Fruit fly (Drosophila melanogaster) whole organism, embryonic: ENCODE results near the gene CG12560.

Source experiments
- Asciz ChIP-seq: fragments of 200-800 bp; sonication (Bioruptor generic); optimal IDR thresholded peaks from 2 replicates; lab custom pipeline; 2017; ENCODE audit warnings: missing biosample characterization, mild to moderate bottlenecking, missing genetic modification characterization, missing genetic modification reagents
- Bgb ChIP-seq: fragments of 200-800 bp; sonication (Bioruptor generic); IDR thresholded peaks from 2 replicates; pipeline ENCODE4 v1.3.6; 2022; ENCODE audit warnings: missing biosample characterization, missing genetic modification characterization; ENCODE audit not compliant: partially characterized antibody
- BtbVII ChIP-seq: fragments of 200-800 bp; sonication (Bioruptor generic); optimal IDR thresholded peaks from 3 replicates; lab custom pipeline; 2017; ENCODE audit warnings: missing biosample characterization, mild to moderate bottlenecking, missing genetic modification characterization
- CG10209 ChIP-seq: fragments of 200-800 bp; sonication (Bioruptor generic); optimal IDR thresholded peaks from 3 replicates; lab custom pipeline; 2017; ENCODE audit warnings: missing biosample characterization, mild to moderate bottlenecking, missing genetic modification characterization, missing genetic modification reagents
- CG10267 ChIP-seq: fragments of 200-800 bp; sonication (Bioruptor generic); optimal IDR thresholded peaks from 2 replicates; lab custom pipeline; 2018; ENCODE audit warnings: missing biosample characterization, mild to moderate bottlenecking, missing genetic modification characterization, moderate library complexity
- CG12299 ChIP-seq: fragments of 200-800 bp; sonication (Bioruptor generic); optimal IDR thresholded peaks from 2 replicates; lab custom pipeline; 2018; ENCODE audit warnings: missing biosample characterization, mild to moderate bottlenecking, missing genetic modification characterization
- CG1233 ChIP-seq: fragments of 200-800 bp; sonication (Bioruptor generic); optimal IDR thresholded peaks from 4 replicates; lab custom pipeline; 2018; ENCODE audit warnings: missing biosample characterization, mild to moderate bottlenecking, missing genetic modification characterization
- CG12744 ChIP-seq: fragments of 200-800 bp; sonication (Bioruptor generic); optimal IDR thresholded peaks from 2 replicates; lab custom pipeline; 2016; ENCODE audit warnings: missing biosample characterization, missing genetic modification characterization
- CG12769 ChIP-seq: fragments of 200-800 bp; sonication (Bioruptor generic); optimal IDR thresholded peaks from 2 replicates; lab custom pipeline; 2019; ENCODE audit warnings: missing biosample characterization, mild to moderate bottlenecking, missing genetic modification characterization, moderate library complexity
- CG4282 ChIP-seq: fragments of 200-800 bp; sonication (Bioruptor generic); optimal IDR thresholded peaks from 2 replicates; lab custom pipeline; 2016; ENCODE audit warnings: missing biosample characterization, missing genetic modification characterization
- CG5245 ChIP-seq: fragments of 200-800 bp; sonication (Bioruptor generic); optimal IDR thresholded peaks from 3 replicates; lab custom pipeline; 2016; ENCODE audit warnings: missing biosample characterization, missing genetic modification characterization
- CG8089 ChIP-seq: fragments of 200-800 bp; sonication (Bioruptor generic); optimal IDR thresholded peaks from 3 replicates; lab custom pipeline; 2016; ENCODE audit warnings: missing biosample characterization, missing genetic modification characterization
- CG9437 ChIP-seq: fragments of 200-800 bp; sonication (Bioruptor generic); optimal IDR thresholded peaks from 2 replicates; lab custom pipeline; 2018; ENCODE audit warnings: missing biosample characterization, mild to moderate bottlenecking, missing genetic modification characterization
- CG9797 ChIP-seq: fragments of 200-800 bp; sonication (Bioruptor generic); optimal IDR thresholded peaks from 3 replicates; lab custom pipeline; 2018; ENCODE audit warnings: missing biosample characterization, mild to moderate bottlenecking, missing genetic modification characterization
- CG9932 ChIP-seq: fragments of 200-800 bp; sonication (Bioruptor generic); IDR thresholded peaks from 2 replicates; pipeline ENCODE4 v1.3.6; 2022; ENCODE audit warnings: missing biosample characterization, missing genetic modification characterization
- CkIIα-i1 ChIP-seq: fragments of 200-800 bp; sonication (Bioruptor generic); IDR thresholded peaks from 2 replicates; pipeline ENCODE4 v1.3.6; 2022; ENCODE audit warnings: missing biosample characterization, missing genetic modification characterization
- Dip3 ChIP-seq: fragments of 200-800 bp; sonication (Bioruptor generic); optimal IDR thresholded peaks from 3 replicates; lab custom pipeline; 2016; ENCODE audit warnings: missing biosample characterization, missing genetic modification characterization
- Dp ChIP-seq: fragments of 200-800 bp; sonication (Bioruptor generic); optimal IDR thresholded peaks from 2 replicates; lab custom pipeline; 2018; ENCODE audit warnings: missing biosample characterization, mild to moderate bottlenecking, missing genetic modification characterization, moderate library complexity
- Eip74EF ChIP-seq, 2 experiments: fragments of 200-800 bp in 1 of 2; fragments of >200 bp in 1 of 2; sonication (Bioruptor generic) in 1 of 2; optimal IDR thresholded peaks; 2 replicates each; lab custom pipeline; 2017 to 2019; ENCODE audit warnings: missing biosample characterization in 2 of 2, missing genetic modification characterization in 2 of 2, mild to moderate bottlenecking in 1 of 2, moderate library complexity in 1 of 2
- Elba2 ChIP-seq: fragments of 200-800 bp; sonication (Bioruptor generic); optimal IDR thresholded peaks from 3 replicates; lab custom pipeline; 2016; ENCODE audit warnings: missing biosample characterization, missing genetic modification characterization
- HLH54F ChIP-seq: fragments of 200-800 bp; sonication (Bioruptor generic); optimal IDR thresholded peaks from 3 replicates; lab custom pipeline; 2016; ENCODE audit warnings: missing biosample characterization, missing genetic modification characterization
- Lhr ChIP-seq: fragments of 200-800 bp; sonication (Bioruptor generic); optimal IDR thresholded peaks from 3 replicates; lab custom pipeline; 2017; ENCODE audit warnings: mild to moderate bottlenecking, missing biosample characterization, missing genetic modification reagents, missing genetic modification characterization
- Lpt ChIP-seq: fragments of >200 bp; optimal IDR thresholded peaks from 2 replicates; lab custom pipeline; 2018; ENCODE audit warnings: missing biosample characterization, missing genetic modification characterization
- Meics ChIP-seq: fragments of 200-800 bp; sonication (Bioruptor generic); optimal IDR thresholded peaks from 2 replicates; lab custom pipeline; 2017; ENCODE audit warnings: missing biosample characterization, mild to moderate bottlenecking, missing genetic modification characterization
- NC2α ChIP-seq: fragments of 200-800 bp; sonication (Bioruptor generic); optimal IDR thresholded peaks from 2 replicates; lab custom pipeline; 2016; ENCODE audit warnings: missing biosample characterization, missing genetic modification characterization
- NC2β ChIP-seq: fragments of 200-800 bp; sonication (Bioruptor generic); optimal IDR thresholded peaks from 2 replicates; lab custom pipeline; 2016; ENCODE audit warnings: missing biosample characterization, missing genetic modification characterization
- Nf-YC ChIP-seq: fragments of 200-800 bp; optimal IDR thresholded peaks from 3 replicates; lab custom pipeline; 2019; ENCODE audit warnings: missing biosample characterization, mild to moderate bottlenecking, missing genetic modification characterization, moderate library complexity
- Oli ChIP-seq: fragments of 200-800 bp; sonication (Bioruptor generic); optimal IDR thresholded peaks from 2 replicates; lab custom pipeline; 2018; ENCODE audit warnings: missing biosample characterization, mild to moderate bottlenecking, missing genetic modification characterization, moderate library complexity
- PHDP ChIP-seq: fragments of 200-800 bp; sonication (Bioruptor generic); optimal IDR thresholded peaks from 3 replicates; lab custom pipeline; 2018; ENCODE audit warnings: missing biosample characterization, mild to moderate bottlenecking, missing genetic modification characterization, moderate library complexity
- Sox100B ChIP-seq: fragments of 200-800 bp; sonication (Bioruptor generic); optimal IDR thresholded peaks from 3 replicates; lab custom pipeline; 2018; ENCODE audit warnings: missing biosample characterization, mild to moderate bottlenecking, missing genetic modification characterization
- Sox102F ChIP-seq: fragments of 200-800 bp; sonication (Bioruptor generic); optimal IDR thresholded peaks from 2 replicates; lab custom pipeline; 2018; ENCODE audit warnings: missing biosample characterization, mild to moderate bottlenecking, missing genetic modification characterization, moderate library complexity
- Xrp1 ChIP-seq: fragments of 200-800 bp; sonication (Bioruptor generic); IDR thresholded peaks from 2 replicates; pipeline ENCODE4 v1.3.6; 2022; ENCODE audit warnings: missing biosample characterization, missing genetic modification characterization
- ase ChIP-seq: fragments of 200-800 bp; sonication (Bioruptor generic); IDR thresholded peaks from 3 replicates; pipeline ENCODE4 v1.3.6; 2022; ENCODE audit warnings: missing biosample characterization, missing genetic modification characterization
- bab2 ChIP-seq: fragments of 200-800 bp; sonication (Bioruptor generic); optimal IDR thresholded peaks from 2 replicates; lab custom pipeline; 2016; ENCODE audit warnings: missing biosample characterization, missing genetic modification characterization
- btn ChIP-seq: fragments of 200-800 bp; sonication (Bioruptor generic); optimal IDR thresholded peaks from 2 replicates; lab custom pipeline; 2016; ENCODE audit warnings: missing biosample characterization, missing genetic modification characterization
- cas ChIP-seq: fragments of 200-800 bp; sonication (Bioruptor generic); IDR thresholded peaks from 2 replicates; pipeline ENCODE4 v1.3.6; 2022; ENCODE audit warnings: missing biosample characterization, missing genetic modification characterization
- caup ChIP-seq: fragments of 200-800 bp; sonication (Bioruptor generic); optimal IDR thresholded peaks from 3 replicates; lab custom pipeline; 2017; ENCODE audit warnings: missing biosample characterization, mild to moderate bottlenecking, missing genetic modification characterization, moderate library complexity; ENCODE audit not compliant: severe bottlenecking
- ci ChIP-seq: fragments of 200-800 bp; sonication (Bioruptor generic); IDR thresholded peaks from 3 replicates; pipeline ENCODE4 v1.3.6; 2022; ENCODE audit warnings: missing biosample characterization, missing genetic modification characterization
- fd96Cb ChIP-seq: fragments of 200-800 bp; sonication (Bioruptor generic); optimal IDR thresholded peaks from 2 replicates; lab custom pipeline; 2018; ENCODE audit warnings: missing biosample characterization, mild to moderate bottlenecking, missing genetic modification characterization, moderate library complexity
- gfzf ChIP-seq: fragments of 200-800 bp; sonication (Bioruptor generic); optimal IDR thresholded peaks from 2 replicates; lab custom pipeline; 2016; ENCODE audit warnings: missing biosample characterization, mild to moderate bottlenecking, missing genetic modification characterization, moderate library complexity
- ham ChIP-seq: fragments of 200-800 bp; sonication (Bioruptor generic); IDR thresholded peaks from 2 replicates; pipeline ENCODE4 v1.3.6; 2022; ENCODE audit warnings: missing biosample characterization, missing genetic modification characterization
- luna ChIP-seq: fragments of 200-800 bp; sonication (Bioruptor generic); optimal IDR thresholded peaks from 2 replicates; lab custom pipeline; 2016; ENCODE audit warnings: missing biosample characterization, missing genetic modification characterization
- nom ChIP-seq: fragments of 200-800 bp; sonication (Bioruptor generic); optimal IDR thresholded peaks from 2 replicates; lab custom pipeline; 2017; ENCODE audit warnings: missing biosample characterization, missing genetic modification characterization, mild to moderate bottlenecking, moderate library complexity, missing genetic modification reagents
- onecut ChIP-seq: fragments of 200-800 bp; sonication (Bioruptor generic); IDR thresholded peaks from 2 replicates; pipeline ENCODE4 v1.3.6; 2022; ENCODE audit warnings: missing biosample characterization, missing genetic modification characterization
- pros ChIP-seq: fragments of 200-800 bp; sonication (Bioruptor generic); optimal IDR thresholded peaks from 3 replicates; lab custom pipeline; 2019; ENCODE audit warnings: missing biosample characterization, mild to moderate bottlenecking, missing genetic modification characterization, moderate library complexity
- rib ChIP-seq: fragments of 200-800 bp; sonication (Bioruptor generic); IDR thresholded peaks from 2 replicates; pipeline ENCODE4 v1.3.6; 2022; ENCODE audit warnings: missing biosample characterization, missing genetic modification characterization
- sob ChIP-seq: fragments of 200-800 bp; sonication (Bioruptor generic); IDR thresholded peaks from 2 replicates; pipeline ENCODE4 v1.3.6; 2022; ENCODE audit warnings: missing biosample characterization, missing genetic modification characterization
- tap ChIP-seq: fragments of 200-800 bp; optimal IDR thresholded peaks from 3 replicates; lab custom pipeline; 2019; ENCODE audit warnings: missing biosample characterization, mild to moderate bottlenecking, missing genetic modification characterization, moderate library complexity
- twi ChIP-seq: fragments of 200-800 bp; optimal IDR thresholded peaks from 2 replicates; lab custom pipeline; 2019; ENCODE audit warnings: missing biosample characterization, mild to moderate bottlenecking, missing genetic modification characterization, moderate library complexity
- wdn ChIP-seq: fragments of 200-800 bp; sonication (Bioruptor generic); IDR thresholded peaks from 2 replicates; pipeline ENCODE4 v1.3.6; 2022; ENCODE audit warnings: missing biosample characterization, missing genetic modification characterization
- zfh1 ChIP-seq: fragments of 200-800 bp; sonication (Bioruptor generic); IDR thresholded peaks from 3 replicates; pipeline ENCODE4 v1.3.6; 2022; ENCODE audit warnings: missing biosample characterization, missing genetic modification characterization

CG12560 gene

dm6 chr2L:7964611-7965010 lies 44.7 kb downstream of the CG12560 start (continued):
- peak; percentile 86 for TF ChIP-seq Oli (tag; lab: Kevin White, UChicago)
- peak; percentile 74 for TF ChIP-seq PHDP (tag; lab: Kevin White, UChicago)
- TF ChIP-seq NC2β (GFP tag; lab: Kevin White, UChicago) = peak; percentile 65
- TF ChIP-seq ham (GFP tag; lab: Robert Waterston, UW) = no peak
- TF ChIP-seq CG12299 (tag; lab: Kevin White, UChicago) = no peak
- TF ChIP-seq Xrp1 (GFP tag; lab: Robert Waterston, UW) = peak; percentile 85
- TF ChIP-seq CG5245 (GFP tag; lab: Kevin White, UChicago) = peak; percentile 53
- peak; percentile 60 for TF ChIP-seq CG8089 (GFP tag; lab: Kevin White, UChicago)
- TF ChIP-seq Bgb (GFP tag; lab: Robert Waterston, UW) = no peak
- TF ChIP-seq ase = peak; percentile 83
- TF ChIP-seq Lhr (GFP tag; lab: Kevin White, UChicago) = peak; percentile 41
- TF ChIP-seq CG1233 (GFP tag; lab: Kevin White, UChicago) = no peak
- TF ChIP-seq CG9797 (GFP tag; lab: Kevin White, UChicago) = no peak
- TF ChIP-seq ci = peak; percentile 93
- TF ChIP-seq Meics (GFP tag; lab: Kevin White, UChicago) = peak; percentile 53
- peak; percentile 6; the same call in 1 of the 2 replicates for TF ChIP-seq CkIIα-i1
- TF ChIP-seq twi (tag; lab: Kevin White, UChicago) = no peak
- TF ChIP-seq caup (GFP tag; lab: Kevin White, UChicago) = peak; percentile 48
- peak; percentile 52 for TF ChIP-seq NC2α (GFP tag; lab: Kevin White, UChicago)
- TF ChIP-seq btn (GFP tag; lab: Kevin White, UChicago) = peak; percentile 51
- peak in 1 of 2 experiments; percentile 52 for TF ChIP-seq Eip74EF (GFP tag; optimal IDR thresholded peaks at IDR 0.05; lab: Kevin White, UChicago)
- TF ChIP-seq gfzf (GFP tag; lab: Kevin White, UChicago) = no peak
- peak; percentile 67 for TF ChIP-seq CG10209 (GFP tag; lab: Kevin White, UChicago)
- TF ChIP-seq Lpt (GFP tag; lab: Kevin White, UChicago) = no peak
- TF ChIP-seq bab2 (GFP tag; lab: Kevin White, UChicago) = peak; percentile 63
- no peak for TF ChIP-seq pros (GFP tag; lab: Kevin White, UChicago)
- no peak for TF ChIP-seq CG4282
- peak; percentile 72 for TF ChIP-seq fd96Cb (tag; lab: Kevin White, UChicago)
- peak; percentile 12 for TF ChIP-seq Dip3 (GFP tag; lab: Kevin White, UChicago)
- TF ChIP-seq Sox102F (GFP tag; lab: Kevin White, UChicago) = peak; percentile 87
- TF ChIP-seq Elba2 (GFP tag; lab: Kevin White, UChicago) = peak; percentile 11
- peak; percentile 30; the same call in 1 of the 2 replicates for TF ChIP-seq CG9932 (GFP tag; lab: Robert Waterston, UW)
- TF ChIP-seq rib (GFP tag; lab: Robert Waterston, UW) = 0 out of 2 replicates have a peak, but pooled peaks have one; percentile 25
- no peak for TF ChIP-seq Dp (GFP tag; lab: Kevin White, UChicago)
- TF ChIP-seq wdn (GFP tag; lab: Robert Waterston, UW) = peak; percentile 51; the same call in 1 of the 2 replicates
- peak; percentile 59 for TF ChIP-seq CG9437
- peak; percentile 43 for TF ChIP-seq luna
- peak; percentile 64 for TF ChIP-seq tap (tag; lab: Kevin White, UChicago)
- peak; percentile 87 for TF ChIP-seq zfh1 (GFP tag; lab: Robert Waterston, UW)
- TF ChIP-seq onecut = peak; percentile 74
- TF ChIP-seq CG10267 (tag; lab: Kevin White, UChicago) = peak; percentile 47
- TF ChIP-seq HLH54F (GFP tag; lab: Kevin White, UChicago) = peak; percentile 56
- peak; percentile 13 for TF ChIP-seq Nf-YC
- peak; percentile 75 for TF ChIP-seq CG12769 (tag; lab: Kevin White, UChicago)
- TF ChIP-seq BtbVII (GFP tag; lab: Kevin White, UChicago) = peak; percentile 43
- no peak for TF ChIP-seq nom (GFP tag; lab: Kevin White, UChicago)
- peak; percentile 77 for TF ChIP-seq sob (GFP tag; lab: Robert Waterston, UW)
- peak; percentile 73 for TF ChIP-seq Asciz (GFP tag; lab: Kevin White, UChicago)
- peak; percentile 63 for TF ChIP-seq Sox100B (GFP tag; lab: Kevin White, UChicago)
- TF ChIP-seq CG12744 (GFP tag; lab: Kevin White, UChicago) = peak; percentile 62
- TF ChIP-seq cas (GFP tag; lab: Robert Waterston, UW) = no peak
